Fruit fly (Drosophila melanogaster): ENCODE data around the gene pip.

pip gene

dm6 chr3L:19265761-19266160, 71.6 kb downstream of the pip start, which contains the start of gene CG45081:
Gene CG45081, plus strand, starts transcription at chr3L:19266061.
- peak; percentile 5 for TF ChIP-seq cic (GFP tag; optimal IDR thresholded peaks at IDR 0.05)
- no peak for TF ChIP-seq toe (GFP tag; optimal IDR thresholded peaks at IDR 0.05)

dm6 chr3L:19264141-19264487, 73.3 kb downstream of the pip start, which contains the start of gene Max:
Gene Max, minus strand, starts transcription at chr3L:19264184.
- TF ChIP-seq bab1 (GFP tag; optimal IDR thresholded peaks at IDR 0.05) (peak; percentile 77), Crg-1 (GFP tag; optimal IDR thresholded peaks at IDR 0.05) (peak; percentile 8), Clk (GFP tag; optimal IDR thresholded peaks at IDR 0.05) (no peak), Hr96 (GFP tag; optimal IDR thresholded peaks at IDR 0.05) (no peak), Mnt (GFP tag; optimal IDR thresholded peaks at IDR 0.05) (peak; percentile 36), CG1620 (GFP tag; optimal IDR thresholded peaks at IDR 0.05) (peak; percentile 32), kay (GFP tag; ENCODE audit: borderline replicate concordance) (peak; percentile 71), pad (GFP tag; optimal IDR thresholded peaks at IDR 0.05) (peak; percentile 43), CG33017 (tag; optimal IDR thresholded peaks at IDR 0.05) (peak; percentile 77), CG5204 (GFP tag; optimal IDR thresholded peaks at IDR 0.05) (no peak), ovo (GFP tag; optimal IDR thresholded peaks at IDR 0.05) (no peak), CG14711 (tag; optimal IDR thresholded peaks at IDR 0.05) (peak; percentile 77), tj (GFP tag; optimal IDR thresholded peaks at IDR 0.05) (peak; percentile 46), cnc (optimal IDR thresholded peaks at IDR 0.05) (no peak), CG7045 (GFP tag; optimal IDR thresholded peaks at IDR 0.05) (peak; percentile 62), cic (GFP tag; optimal IDR thresholded peaks at IDR 0.05) (peak; percentile 21), CG7101 (tag; optimal IDR thresholded peaks at IDR 0.05) (peak; percentile 74), CG11617 (GFP tag; optimal IDR thresholded peaks at IDR 0.05) (peak; percentile 77), toe (GFP tag; optimal IDR thresholded peaks at IDR 0.05) (no peak), CG12768 (GFP tag; optimal IDR thresholded peaks at IDR 0.05) (peak; percentile 73)

dm6 chr3L:19263480-19264140, 73.8 kb downstream of the pip start, which contains the start of the genes CG42374 and Mettl5:
Gene CG42374, plus strand, starts transcription at chr3L:19263766.
Gene Mettl5, plus strand, starts transcription at chr3L:19263766.
- TF ChIP-seq CG1620 (GFP tag; optimal IDR thresholded peaks at IDR 0.05) (no peak), pad (GFP tag; optimal IDR thresholded peaks at IDR 0.05) (no peak), CG7045 (GFP tag; optimal IDR thresholded peaks at IDR 0.05) (peak; percentile 1), kay (GFP tag; ENCODE audit: borderline replicate concordance) (no peak), cnc (optimal IDR thresholded peaks at IDR 0.05) (no peak), Mnt (GFP tag; optimal IDR thresholded peaks at IDR 0.05) (peak; percentile 92), CG7101 (tag; optimal IDR thresholded peaks at IDR 0.05) (no peak)

- TF ChIP-seq Mnt (GFP tag; optimal IDR thresholded peaks at IDR 0.05) (no peak), CG14711 (tag; optimal IDR thresholded peaks at IDR 0.05) (no peak), tj (GFP tag; optimal IDR thresholded peaks at IDR 0.05) (no peak), pad (GFP tag; optimal IDR thresholded peaks at IDR 0.05) (no peak), Crg-1 (GFP tag; optimal IDR thresholded peaks at IDR 0.05) (no peak), CG33017 (tag; optimal IDR thresholded peaks at IDR 0.05) (no peak), cic (GFP tag; optimal IDR thresholded peaks at IDR 0.05) (no peak), Hr96 (GFP tag; optimal IDR thresholded peaks at IDR 0.05) (no peak), CG5204 (GFP tag; optimal IDR thresholded peaks at IDR 0.05) (no peak), CG1620 (GFP tag; optimal IDR thresholded peaks at IDR 0.05) (no peak), CG12768 (GFP tag; optimal IDR thresholded peaks at IDR 0.05) (no peak), CG7101 (tag; optimal IDR thresholded peaks at IDR 0.05) (no peak), bab1 (GFP tag; optimal IDR thresholded peaks at IDR 0.05) (no peak), Clk (GFP tag; optimal IDR thresholded peaks at IDR 0.05) (no peak), ovo (GFP tag; optimal IDR thresholded peaks at IDR 0.05) (no peak), toe (GFP tag; optimal IDR thresholded peaks at IDR 0.05) (no peak), kay (GFP tag; ENCODE audit: borderline replicate concordance) (no peak)
Measured at dm6 chr3L:19261720-19262119, 75.7 kb downstream of the pip start.

dm6 chr3L:19261213-19261612, 76.2 kb downstream of the pip start, which contains the start of gene Bet1:
Gene Bet1, plus strand, starts transcription at chr3L:19261394.
- TF ChIP-seq CG5204 (GFP tag; optimal IDR thresholded peaks at IDR 0.05), result no peak
- no peak for TF ChIP-seq CG12768 (GFP tag; optimal IDR thresholded peaks at IDR 0.05)
- TF ChIP-seq tj (GFP tag; optimal IDR thresholded peaks at IDR 0.05), result no peak
- TF ChIP-seq CG7101 (tag; optimal IDR thresholded peaks at IDR 0.05), result no peak
- TF ChIP-seq bab1 (GFP tag; optimal IDR thresholded peaks at IDR 0.05), result no peak
- no peak for TF ChIP-seq cnc (optimal IDR thresholded peaks at IDR 0.05)
- no peak for TF ChIP-seq CG1620 (GFP tag; optimal IDR thresholded peaks at IDR 0.05)

dm6 chr3L:19260278-19260803, 77.1 kb downstream of the pip start, which contains the start of gene nes:
Gene nes, minus strand, starts transcription at chr3L:19260679.
- peak; percentile 72 for TF ChIP-seq Mnt (GFP tag; optimal IDR thresholded peaks at IDR 0.05)
- TF ChIP-seq cic (GFP tag; optimal IDR thresholded peaks at IDR 0.05), result peak; percentile 92
- no peak for TF ChIP-seq cnc (optimal IDR thresholded peaks at IDR 0.05)
- TF ChIP-seq ovo (GFP tag; optimal IDR thresholded peaks at IDR 0.05), result no peak
- TF ChIP-seq Crg-1 (GFP tag; optimal IDR thresholded peaks at IDR 0.05), result no peak
- TF ChIP-seq tj (GFP tag; optimal IDR thresholded peaks at IDR 0.05), result peak; percentile 48
- no peak for TF ChIP-seq CG11617 (GFP tag; optimal IDR thresholded peaks at IDR 0.05)
- peak; percentile 45 for TF ChIP-seq CG12768 (GFP tag; optimal IDR thresholded peaks at IDR 0.05)
- peak; percentile 8 for TF ChIP-seq CG14711 (tag; optimal IDR thresholded peaks at IDR 0.05)
- peak; percentile 29 for TF ChIP-seq Hr96 (GFP tag; optimal IDR thresholded peaks at IDR 0.05)
- no peak for TF ChIP-seq CG33017 (tag; optimal IDR thresholded peaks at IDR 0.05)
- no peak for TF ChIP-seq CG1620 (GFP tag; optimal IDR thresholded peaks at IDR 0.05)
- TF ChIP-seq toe (GFP tag; optimal IDR thresholded peaks at IDR 0.05), result no peak
- TF ChIP-seq bab1 (GFP tag; optimal IDR thresholded peaks at IDR 0.05), result peak; percentile 26
- no peak for TF ChIP-seq kay (GFP tag; ENCODE audit: borderline replicate concordance)
- no peak for TF ChIP-seq CG5204 (GFP tag; optimal IDR thresholded peaks at IDR 0.05)
- no peak for TF ChIP-seq CG7101 (tag; optimal IDR thresholded peaks at IDR 0.05)
- TF ChIP-seq CG7045 (GFP tag; optimal IDR thresholded peaks at IDR 0.05), result peak; percentile 11
- TF ChIP-seq Clk (GFP tag; optimal IDR thresholded peaks at IDR 0.05), result no peak
- TF ChIP-seq pad (GFP tag; optimal IDR thresholded peaks at IDR 0.05), result no peak
